Fruit fly (Drosophila melanogaster) whole organism, embryonic: ENCODE measurements around the gene CG8993.

ENCODE experiments used
- Antp ChIP-seq: fragments of 200-800 bp; sonication (Bioruptor generic); optimal IDR thresholded peaks from 3 replicates; lab custom pipeline; 2016; ENCODE audit warnings: missing biosample characterization, missing genetic modification characterization
- Bgb ChIP-seq: fragments of 200-800 bp; sonication (Bioruptor generic); IDR thresholded peaks from 2 replicates; pipeline ENCODE4 v1.3.6; 2022; ENCODE audit warnings: missing biosample characterization, missing genetic modification characterization; ENCODE audit not compliant: partially characterized antibody
- BtbVII ChIP-seq: fragments of 200-800 bp; sonication (Bioruptor generic); optimal IDR thresholded peaks from 3 replicates; lab custom pipeline; 2017; ENCODE audit warnings: missing biosample characterization, mild to moderate bottlenecking, missing genetic modification characterization
- C15 ChIP-seq: fragments of 200-800 bp; sonication (Bioruptor generic); IDR thresholded peaks from 3 replicates; pipeline ENCODE4 v1.3.6; 2022; ENCODE audit warnings: missing biosample characterization, missing genetic modification characterization
- CG1024 ChIP-seq: fragments of 200-800 bp; sonication (Bioruptor generic); IDR thresholded peaks from 2 replicates; pipeline ENCODE4 v1.3.6; 2022; ENCODE audit warnings: missing biosample characterization, missing genetic modification characterization
- CG10979 ChIP-seq: fragments of 200-800 bp; sonication (Bioruptor generic); optimal IDR thresholded peaks from 2 replicates; lab custom pipeline; 2018; ENCODE audit warnings: missing biosample characterization, mild to moderate bottlenecking, missing genetic modification characterization, moderate library complexity
- CG11093 ChIP-seq: fragments of 200-800 bp; sonication (Bioruptor generic); IDR thresholded peaks from 3 replicates; pipeline ENCODE4 v1.3.6; 2022; ENCODE audit warnings: missing biosample characterization, missing genetic modification characterization
- CG11504 ChIP-seq: fragments of 200-800 bp; sonication (Bioruptor generic); optimal IDR thresholded peaks from 3 replicates; lab custom pipeline; 2019; ENCODE audit warnings: missing biosample characterization, mild to moderate bottlenecking, missing genetic modification characterization, moderate library complexity
- CG12942 ChIP-seq: fragments of 200-800 bp; sonication (Bioruptor generic); optimal IDR thresholded peaks from 3 replicates; lab custom pipeline; 2016; ENCODE audit warnings: missing biosample characterization, missing genetic modification characterization
- CG13287 ChIP-seq: fragments of 200-800 bp; sonication (Bioruptor generic); IDR thresholded peaks from 2 replicates; pipeline ENCODE4 v1.3.6; 2022; ENCODE audit warnings: missing biosample characterization, missing genetic modification characterization; ENCODE audit not compliant: partially characterized antibody
- CG18011 ChIP-seq: fragments of 200-800 bp; sonication (Bioruptor generic); optimal IDR thresholded peaks from 2 replicates; lab custom pipeline; 2017; ENCODE audit warnings: missing biosample characterization, missing genetic modification characterization, mild to moderate bottlenecking, moderate library complexity, missing genotype
- CG2120 ChIP-seq: fragments of 200-800 bp; sonication (Bioruptor generic); optimal IDR thresholded peaks from 3 replicates; lab custom pipeline; 2016; ENCODE audit warnings: missing biosample characterization, missing genetic modification characterization
- CG3163 ChIP-seq: fragments of 200-800 bp; sonication (Bioruptor generic); optimal IDR thresholded peaks from 3 replicates; lab custom pipeline; 2016; ENCODE audit warnings: missing biosample characterization, missing genetic modification characterization
- CG32772 ChIP-seq: fragments of 200-800 bp; sonication (Bioruptor generic); IDR thresholded peaks from 2 replicates; pipeline ENCODE4 v1.3.6; 2022; ENCODE audit warnings: missing biosample characterization, missing genetic modification characterization
- CG34224 ChIP-seq: fragments of 200-800 bp; sonication (Bioruptor generic); IDR thresholded peaks from 3 replicates; pipeline ENCODE4 v1.3.6; 2022; ENCODE audit warnings: missing biosample characterization, missing genetic modification characterization; ENCODE audit not compliant: partially characterized antibody
- CG3726 ChIP-seq: fragments of 200-800 bp; sonication (Bioruptor generic); IDR thresholded peaks from 3 replicates; pipeline ENCODE4, ENCODE4 v1.3.6; 2022; ENCODE audit warnings: missing biosample characterization, missing genetic modification characterization
- CG3847 ChIP-seq: fragments of 200-800 bp; sonication (Bioruptor generic); IDR thresholded peaks from 2 replicates; pipeline ENCODE4 v1.3.6; 2022; ENCODE audit warnings: missing biosample characterization, missing genetic modification characterization
- CG4707 ChIP-seq: fragments of 200-800 bp; sonication (Bioruptor generic); optimal IDR thresholded peaks from 2 replicates; lab custom pipeline; 2018; ENCODE audit warnings: missing biosample characterization, mild to moderate bottlenecking, missing genetic modification characterization, moderate library complexity
- CG6813 ChIP-seq: fragments of 200-800 bp; sonication (Bioruptor generic); optimal IDR thresholded peaks from 2 replicates; lab custom pipeline; 2017; ENCODE audit warnings: missing biosample characterization, missing genetic modification characterization, mild to moderate bottlenecking, moderate library complexity, missing genetic modification reagents
- CG7987 ChIP-seq: fragments of 200-800 bp; sonication (Bioruptor generic); optimal IDR thresholded peaks from 2 replicates; lab custom pipeline; 2018; ENCODE audit warnings: missing biosample characterization, mild to moderate bottlenecking, missing genetic modification characterization, moderate library complexity
- Dll ChIP-seq: fragments of 200-800 bp; sonication (Bioruptor generic); IDR thresholded peaks from 4 replicates; pipeline ENCODE4 v1.3.6; 2022; ENCODE audit warnings: missing biosample characterization, missing genetic modification characterization; ENCODE audit not compliant: partially characterized antibody
- Gug ChIP-seq: fragments of 200-800 bp; sonication (Bioruptor generic); IDR thresholded peaks from 4 replicates; pipeline ENCODE4 v1.3.6; 2022; ENCODE audit warnings: missing biosample characterization, missing genetic modification characterization
- HLHmδ ChIP-seq: fragments of 200-800 bp; sonication (Bioruptor generic); optimal IDR thresholded peaks from 2 replicates; lab custom pipeline; 2018; ENCODE audit warnings: missing biosample characterization, mild to moderate bottlenecking, missing genetic modification characterization, moderate library complexity
- Hand ChIP-seq: fragments of 200-800 bp; sonication (Bioruptor generic); optimal IDR thresholded peaks from 2 replicates; lab custom pipeline; 2017; ENCODE audit warnings: mild to moderate bottlenecking, missing biosample characterization, missing genetic modification reagents, missing genetic modification characterization
- Hr51 ChIP-seq, 2 experiments: fragments of 200-800 bp; sonication (Bioruptor generic); optimal IDR thresholded peaks; 2 replicates in 1 of 2; 3 replicates in 1 of 2; lab custom pipeline; 2016 to 2018; ENCODE audit warnings: missing biosample characterization in 2 of 2, missing genetic modification characterization in 2 of 2, mild to moderate bottlenecking in 1 of 2, moderate library complexity in 1 of 2
- MESR4 ChIP-seq: fragments of 200-800 bp; sonication (Bioruptor generic); optimal IDR thresholded peaks from 2 replicates; lab custom pipeline; 2018; ENCODE audit warnings: missing biosample characterization, mild to moderate bottlenecking, missing genetic modification characterization, moderate library complexity
- Max ChIP-seq: fragments of 200-800 bp; sonication (Bioruptor generic); optimal IDR thresholded peaks from 2 replicates; lab custom pipeline; 2016; ENCODE audit warnings: missing biosample characterization, mild to moderate bottlenecking, missing genetic modification characterization
- Myb ChIP-seq: fragments of 200-800 bp; sonication (Bioruptor generic); optimal IDR thresholded peaks from 2 replicates; lab custom pipeline; 2016; ENCODE audit warnings: missing biosample characterization, missing genetic modification characterization
- NC2β ChIP-seq: fragments of 200-800 bp; sonication (Bioruptor generic); optimal IDR thresholded peaks from 2 replicates; lab custom pipeline; 2016; ENCODE audit warnings: missing biosample characterization, missing genetic modification characterization
- PHDP ChIP-seq: fragments of 200-800 bp; sonication (Bioruptor generic); optimal IDR thresholded peaks from 3 replicates; lab custom pipeline; 2018; ENCODE audit warnings: missing biosample characterization, mild to moderate bottlenecking, missing genetic modification characterization, moderate library complexity
- Scr ChIP-seq: fragments of 200-800 bp; sonication (Bioruptor generic); IDR thresholded peaks from 2 replicates; pipeline ENCODE4 v1.3.6; 2022; ENCODE audit warnings: missing biosample characterization, missing genetic modification characterization; ENCODE audit not compliant: partially characterized antibody
- Sry-β ChIP-seq: fragments of 200-800 bp; sonication (Bioruptor generic); optimal IDR thresholded peaks from 2 replicates; lab custom pipeline; 2018; ENCODE audit warnings: missing biosample characterization, mild to moderate bottlenecking, missing genetic modification characterization, moderate library complexity
- ase ChIP-seq: fragments of 200-800 bp; sonication (Bioruptor generic); IDR thresholded peaks from 3 replicates; pipeline ENCODE4 v1.3.6; 2022; ENCODE audit warnings: missing biosample characterization, missing genetic modification characterization
- bbx ChIP-seq: fragments of 200-800 bp; sonication (Bioruptor generic); IDR thresholded peaks from 2 replicates; pipeline ENCODE4 v1.3.6; 2022; ENCODE audit warnings: missing biosample characterization, missing genetic modification characterization; ENCODE audit not compliant: partially characterized antibody
- croc ChIP-seq: fragments of 200-800 bp; sonication (Bioruptor generic); conservative IDR thresholded peaks from 3 replicates; pipeline ENCODE4 v1.3.6; 2022; ENCODE audit warnings: missing biosample characterization, missing genetic modification characterization
- hb ChIP-seq: fragments of 200-800 bp; sonication (Bioruptor generic); IDR thresholded peaks from 3 replicates; pipeline ENCODE4 v1.3.6; 2022; ENCODE audit warnings: missing biosample characterization, missing genetic modification characterization; ENCODE audit not compliant: partially characterized antibody
- her ChIP-seq: fragments of 200-800 bp; sonication (Bioruptor generic); optimal IDR thresholded peaks from 2 replicates; lab custom pipeline; 2016; ENCODE audit warnings: missing biosample characterization, missing genetic modification characterization
- knrl ChIP-seq: fragments of 200-800 bp; sonication (Bioruptor generic); IDR thresholded peaks from 3 replicates; pipeline ENCODE4 v1.3.6; 2022; ENCODE audit warnings: missing biosample characterization, missing genetic modification characterization; ENCODE audit not compliant: partially characterized antibody
- lmd ChIP-seq: fragments of 200-800 bp; sonication (Bioruptor generic); IDR thresholded peaks from 2 replicates; pipeline ENCODE4 v1.3.6; 2022; ENCODE audit warnings: missing biosample characterization, missing genetic modification characterization
- lola ChIP-seq, 3 experiments: fragments of >200 bp in 2 of 3; fragments of 200-800 bp in 1 of 3; sonication (Bioruptor generic) in 1 of 3; optimal IDR thresholded peaks; 2 replicates each; lab custom pipeline; 2017 to 2019; ENCODE audit warnings: missing biosample characterization in 3 of 3, missing genetic modification characterization in 3 of 3, mild to moderate bottlenecking in 1 of 3, moderate library complexity in 1 of 3
- nerfin-1 ChIP-seq: fragments of 200-800 bp; sonication (Bioruptor generic); optimal IDR thresholded peaks from 3 replicates; lab custom pipeline; 2019; ENCODE audit warnings: missing biosample characterization, mild to moderate bottlenecking, missing genetic modification characterization, moderate library complexity
- pb ChIP-seq: fragments of 200-800 bp; sonication (Bioruptor generic); optimal IDR thresholded peaks from 3 replicates; lab custom pipeline; 2016; ENCODE audit warnings: missing biosample characterization, missing genetic modification characterization
- prd ChIP-seq, 3 experiments: fragments of >200 bp in 2 of 3; fragments of 200-800 bp in 1 of 3; sonication (Bioruptor generic) in 1 of 3; optimal IDR thresholded peaks in 2 of 3; IDR thresholded peaks in 1 of 3; 2 replicates in 2 of 3; 3 replicates in 1 of 3; pipeline versions ENCODE4 v1.3.6 to Lab custom; 2017 to 2022; ENCODE audit warnings: missing biosample characterization in 1 of 3, missing genetic modification characterization in 1 of 3
- pzg ChIP-seq: fragments of 200-800 bp; sonication (Bioruptor generic); optimal IDR thresholded peaks from 3 replicates; lab custom pipeline; 2018; ENCODE audit warnings: missing biosample characterization, mild to moderate bottlenecking, missing genetic modification characterization, moderate library complexity
- scrt ChIP-seq: fragments of 200-800 bp; sonication (Bioruptor generic); optimal IDR thresholded peaks from 2 replicates; lab custom pipeline; 2018; ENCODE audit warnings: missing biosample characterization, mild to moderate bottlenecking, missing genetic modification characterization, moderate library complexity
- trem ChIP-seq: fragments of 200-800 bp; optimal IDR thresholded peaks from 3 replicates; lab custom pipeline; 2019; ENCODE audit warnings: missing biosample characterization, mild to moderate bottlenecking, missing genetic modification characterization, moderate library complexity
- vfl ChIP-seq: fragments of 200-800 bp; sonication (Bioruptor generic); optimal IDR thresholded peaks from 2 replicates; lab custom pipeline; 2016; ENCODE audit warnings: missing biosample characterization, missing genetic modification characterization

The CG8993 gene

DNA sequence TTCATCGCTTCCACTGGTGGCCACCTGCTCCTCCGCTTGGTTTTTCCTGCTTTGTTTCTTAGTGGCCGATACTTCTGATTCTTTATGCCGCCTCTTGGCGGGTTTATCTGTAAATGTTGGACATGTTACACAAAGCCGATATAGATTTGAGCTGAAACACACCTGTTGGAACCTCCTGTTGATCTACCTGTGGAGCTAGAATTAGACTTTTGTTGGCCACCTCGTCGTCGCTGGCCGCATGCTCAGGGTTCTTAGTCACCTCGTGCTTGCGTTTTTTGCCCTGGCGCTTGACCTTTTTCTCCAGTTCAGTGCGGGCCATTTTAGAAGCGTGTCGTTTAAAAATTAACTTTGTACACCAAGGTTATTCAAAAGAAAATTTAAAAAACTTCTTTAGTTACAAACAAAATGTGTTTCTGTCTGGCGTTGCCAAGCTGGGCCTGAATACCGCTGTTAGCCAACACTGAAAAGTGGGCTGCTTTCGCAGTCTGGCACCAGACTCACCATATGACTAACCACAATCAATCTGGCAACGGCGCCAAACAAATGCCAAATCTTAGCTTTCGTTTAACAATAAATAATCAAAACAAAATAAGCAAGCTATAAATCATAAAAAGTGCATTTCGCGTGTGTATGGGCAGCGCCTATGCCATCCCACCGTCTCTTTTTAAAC is 5.2 kb downstream of the CG8993 start, which contains the start of the genes CG15877 and Svil (continued):
- TF ChIP-seq NC2β (no peak), vfl (GFP tag; lab: Kevin White, UChicago) (no peak), BtbVII (GFP tag; lab: Kevin White, UChicago) (no peak), C15 (GFP tag; lab: Robert Waterston, UW) (no peak), CG11093 (no peak), CG3847 (GFP tag; lab: Robert Waterston, UW) (peak; percentile 79), Antp (peak; percentile 28), CG2120 (GFP tag; lab: Kevin White, UChicago) (peak; percentile 41), Myb (GFP tag; lab: Kevin White, UChicago) (peak; percentile 54), pb (no peak), Hr51 (GFP tag; optimal IDR thresholded peaks at IDR 0.05; lab: Kevin White, UChicago) (no peak), bbx (GFP tag; lab: Robert Waterston, UW) (peak; percentile 23; the same call in 1 of the 2 replicates), nerfin-1 (tag; lab: Kevin White, UChicago) (no peak), CG10979 (tag; lab: Kevin White, UChicago) (no peak), trem (tag; lab: Kevin White, UChicago) (peak; percentile 68), prd (optimal IDR thresholded peaks at IDR 0.05; lab: Kevin White, UChicago) (no peak), prd (GFP tag; IDR thresholded peaks at IDR 0.05; lab: Robert Waterston, UW) (no peak), Hand (GFP tag; lab: Kevin White, UChicago) (no peak), CG4707 (GFP tag; lab: Kevin White, UChicago) (no peak), scrt (peak; percentile 56), Bgb (GFP tag; lab: Robert Waterston, UW) (peak; percentile 50), MESR4 (GFP tag; lab: Kevin White, UChicago) (peak; percentile 39), CG18011 (no peak), Scr (GFP tag; lab: Robert Waterston, UW) (peak; percentile 51), pzg (GFP tag; lab: Kevin White, UChicago) (peak; percentile 72), PHDP (tag; lab: Kevin White, UChicago) (no peak), Sry-β (GFP tag; lab: Kevin White, UChicago) (peak; percentile 53), CG32772 (GFP tag; lab: Robert Waterston, UW) (no peak), lola (GFP tag; optimal IDR thresholded peaks at IDR 0.05; lab: Kevin White, UChicago) (no peak), croc (GFP tag; lab: Robert Waterston, UW) (no peak), HLHmδ (GFP tag; lab: Kevin White, UChicago) (no peak), CG3726 (no peak), Dll (GFP tag; lab: Robert Waterston, UW) (0 out of 4 replicates have a peak, but pooled peaks have one; percentile 41), CG6813 (GFP tag; lab: Kevin White, UChicago) (no peak), CG11504 (tag; lab: Kevin White, UChicago) (peak; percentile 37), CG7987 (no peak), CG3163 (GFP tag; lab: Kevin White, UChicago) (no peak), CG1024 (GFP tag; lab: Robert Waterston, UW) (0 out of 2 replicates have a peak, but pooled peaks have one; percentile 2), hb (GFP tag; lab: Robert Waterston, UW) (no peak), lmd (peak; percentile 10; the same call in 1 of the 2 replicates), her (GFP tag; lab: Kevin White, UChicago) (peak; percentile 47), Gug (GFP tag; lab: Robert Waterston, UW) (no peak), Max (peak; percentile 42), knrl (0 out of 3 replicates have a peak, but pooled peaks have one; percentile 30), CG12942 (GFP tag; lab: Kevin White, UChicago) (no peak), ase (GFP tag; lab: Robert Waterston, UW) (no peak), CG13287 (peak; percentile 66; the same call in 1 of the 2 replicates), CG34224 (GFP tag; lab: Robert Waterston, UW) (no peak)
